Fruit fly (Drosophila melanogaster) whole organism, embryonic: Measurements from ENCODE around the gene CG7342.

ENCODE experiments used
- Atf6 ChIP-seq: fragments of 200-800 bp; sonication (Bioruptor generic); IDR thresholded peaks from 2 replicates; pipeline ENCODE4 v1.3.6; 2022; ENCODE audit warnings: missing biosample characterization, missing genetic modification characterization
- CG10654 ChIP-seq: fragments of 200-800 bp; sonication (Bioruptor generic); optimal IDR thresholded peaks from 2 replicates; lab custom pipeline; 2016; ENCODE audit warnings: missing biosample characterization, missing genetic modification characterization
- CG11247 ChIP-seq: fragments of 200-800 bp; sonication (Bioruptor generic); IDR thresholded peaks from 2 replicates; pipeline ENCODE4 v1.3.6; 2022; ENCODE audit warnings: missing biosample characterization, missing genetic modification characterization
- CG11456 ChIP-seq: fragments of 200-800 bp; sonication (Bioruptor generic); IDR thresholded peaks from 3 replicates; pipeline ENCODE4 v1.3.6; 2022; ENCODE audit warnings: missing biosample characterization, missing genetic modification characterization
- CG11696 ChIP-seq: fragments of 200-800 bp; sonication (Bioruptor generic); IDR thresholded peaks from 2 replicates; pipeline ENCODE4 v1.3.6; 2022; ENCODE audit warnings: missing biosample characterization, missing genetic modification characterization
- CG12155 ChIP-seq: fragments of 200-800 bp; sonication (Bioruptor generic); optimal IDR thresholded peaks from 3 replicates; lab custom pipeline; 2016; ENCODE audit warnings: missing biosample characterization, missing genetic modification characterization
- CG1529 ChIP-seq: fragments of 200-800 bp; sonication (Bioruptor generic); optimal IDR thresholded peaks from 3 replicates; lab custom pipeline; 2018; ENCODE audit warnings: missing biosample characterization, missing genetic modification characterization
- CG15601 ChIP-seq: fragments of 200-800 bp; sonication (Bioruptor generic); optimal IDR thresholded peaks from 3 replicates; lab custom pipeline; 2019; ENCODE audit warnings: missing biosample characterization, mild to moderate bottlenecking, missing genetic modification characterization, moderate library complexity
- CG1603 ChIP-seq: fragments of 200-800 bp; sonication (Bioruptor generic); optimal IDR thresholded peaks from 2 replicates; lab custom pipeline; 2019; ENCODE audit warnings: missing biosample characterization, mild to moderate bottlenecking, missing genetic modification characterization, moderate library complexity
- CG17612 ChIP-seq: fragments of 200-800 bp; sonication (Bioruptor generic); IDR thresholded peaks from 2 replicates; pipeline ENCODE4 v1.3.6; 2022; ENCODE audit warnings: missing biosample characterization, missing genetic modification characterization
- CG2120 ChIP-seq: fragments of 200-800 bp; sonication (Bioruptor generic); optimal IDR thresholded peaks from 3 replicates; lab custom pipeline; 2016; ENCODE audit warnings: missing biosample characterization, missing genetic modification characterization
- CG3281 ChIP-seq: fragments of 200-800 bp; sonication (Bioruptor generic); optimal IDR thresholded peaks from 3 replicates; lab custom pipeline; 2017; ENCODE audit warnings: missing biosample characterization, mild to moderate bottlenecking, missing genetic modification characterization
- CG3995 ChIP-seq: fragments of 200-800 bp; sonication (Bioruptor generic); optimal IDR thresholded peaks from 3 replicates; lab custom pipeline; 2016; ENCODE audit warnings: missing biosample characterization, missing genetic modification characterization
- CG4328 ChIP-seq: fragments of 200-800 bp; sonication (Bioruptor generic); optimal IDR thresholded peaks from 3 replicates; lab custom pipeline; 2017; ENCODE audit warnings: missing biosample characterization, missing genetic modification reagents, missing genetic modification characterization
- CG4404 ChIP-seq: fragments of 200-800 bp; sonication (Bioruptor generic); IDR thresholded peaks from 2 replicates; pipeline ENCODE4 v1.3.6; 2022; ENCODE audit warnings: missing biosample characterization, missing genetic modification characterization
- CG4730 ChIP-seq: fragments of 200-800 bp; sonication (Bioruptor generic); IDR thresholded peaks from 2 replicates; pipeline ENCODE4 v1.3.6; 2022; ENCODE audit warnings: missing biosample characterization, missing genetic modification characterization
- CG6791 ChIP-seq: fragments of 200-800 bp; sonication (Bioruptor generic); IDR thresholded peaks from 3 replicates; pipeline ENCODE4 v1.3.6; 2022; ENCODE audit warnings: missing biosample characterization, missing genetic modification characterization; ENCODE audit not compliant: partially characterized antibody
- CG9215 ChIP-seq: fragments of 200-800 bp; sonication (Bioruptor generic); IDR thresholded peaks from 2 replicates; pipeline ENCODE4 v1.3.6; 2022; ENCODE audit warnings: missing biosample characterization, missing genetic modification characterization
- Dad ChIP-seq: fragments of 200-800 bp; sonication (Bioruptor generic); optimal IDR thresholded peaks from 3 replicates; lab custom pipeline; 2016; ENCODE audit warnings: missing biosample characterization, missing genetic modification characterization
- Dip2 ChIP-seq: fragments of 200-800 bp; sonication (Bioruptor generic); IDR thresholded peaks from 2 replicates; pipeline ENCODE4 v1.3.6; 2022; ENCODE audit warnings: missing biosample characterization, missing genetic modification characterization
- Dll ChIP-seq: fragments of 200-800 bp; sonication (Bioruptor generic); IDR thresholded peaks from 4 replicates; pipeline ENCODE4 v1.3.6; 2022; ENCODE audit warnings: missing biosample characterization, missing genetic modification characterization; ENCODE audit not compliant: partially characterized antibody
- HHEX ChIP-seq: fragments of 200-800 bp; sonication (Bioruptor generic); optimal IDR thresholded peaks from 3 replicates; lab custom pipeline; 2017; ENCODE audit warnings: missing biosample characterization, mild to moderate bottlenecking, missing genetic modification characterization, missing genetic modification reagents
- Hmr ChIP-seq: fragments of 200-800 bp; sonication (Bioruptor generic); optimal IDR thresholded peaks from 3 replicates; lab custom pipeline; 2017; ENCODE audit warnings: mild to moderate bottlenecking, missing biosample characterization, missing genetic modification reagents, missing genetic modification characterization
- Hr51 ChIP-seq, 2 experiments: fragments of 200-800 bp; sonication (Bioruptor generic); optimal IDR thresholded peaks; 2 replicates in 1 of 2; 3 replicates in 1 of 2; lab custom pipeline; 2016 to 2018; ENCODE audit warnings: missing biosample characterization in 2 of 2, missing genetic modification characterization in 2 of 2, mild to moderate bottlenecking in 1 of 2, moderate library complexity in 1 of 2
- Lhr ChIP-seq: fragments of 200-800 bp; sonication (Bioruptor generic); optimal IDR thresholded peaks from 3 replicates; lab custom pipeline; 2017; ENCODE audit warnings: mild to moderate bottlenecking, missing biosample characterization, missing genetic modification reagents, missing genetic modification characterization
- Max ChIP-seq: fragments of 200-800 bp; sonication (Bioruptor generic); optimal IDR thresholded peaks from 2 replicates; lab custom pipeline; 2016; ENCODE audit warnings: missing biosample characterization, mild to moderate bottlenecking, missing genetic modification characterization
- Nf-YA ChIP-seq: fragments of 200-800 bp; sonication (Bioruptor generic); IDR thresholded peaks from 2 replicates; pipeline ENCODE4 v1.3.6; 2022; ENCODE audit warnings: missing biosample characterization, missing genetic modification characterization
- Oaz ChIP-seq: fragments of 200-800 bp; sonication (Bioruptor generic); IDR thresholded peaks from 2 replicates; pipeline ENCODE4 v1.3.6; 2022; ENCODE audit warnings: missing biosample characterization, missing genetic modification characterization
- Optix ChIP-seq: fragments of 200-800 bp; sonication (Bioruptor generic); IDR thresholded peaks from 3 replicates; pipeline ENCODE4 v1.3.6; 2022; ENCODE audit warnings: missing biosample characterization, missing genetic modification characterization
- PHDP ChIP-seq: fragments of 200-800 bp; sonication (Bioruptor generic); optimal IDR thresholded peaks from 3 replicates; lab custom pipeline; 2018; ENCODE audit warnings: missing biosample characterization, mild to moderate bottlenecking, missing genetic modification characterization, moderate library complexity
- Poxn ChIP-seq: fragments of 200-800 bp; sonication (Bioruptor generic); IDR thresholded peaks from 2 replicates; pipeline ENCODE4 v1.3.6; 2022; ENCODE audit warnings: missing biosample characterization, missing genetic modification characterization
- Sox102F ChIP-seq: fragments of 200-800 bp; sonication (Bioruptor generic); optimal IDR thresholded peaks from 2 replicates; lab custom pipeline; 2018; ENCODE audit warnings: missing biosample characterization, mild to moderate bottlenecking, missing genetic modification characterization, moderate library complexity
- Spps ChIP-seq: fragments of 200-800 bp; sonication (Bioruptor generic); optimal IDR thresholded peaks from 2 replicates; lab custom pipeline; 2018; ENCODE audit warnings: missing biosample characterization, mild to moderate bottlenecking, missing genetic modification characterization
- Vsx1 ChIP-seq: fragments of 200-800 bp; sonication (Bioruptor generic); optimal IDR thresholded peaks from 2 replicates; lab custom pipeline; 2017; ENCODE audit warnings: missing biosample characterization, mild to moderate bottlenecking, missing genetic modification characterization, missing genetic modification reagents
- bbx ChIP-seq: fragments of 200-800 bp; sonication (Bioruptor generic); IDR thresholded peaks from 2 replicates; pipeline ENCODE4 v1.3.6; 2022; ENCODE audit warnings: missing biosample characterization, missing genetic modification characterization; ENCODE audit not compliant: partially characterized antibody
- corto ChIP-seq: fragments of 200-800 bp; sonication (Bioruptor generic); optimal IDR thresholded peaks from 2 replicates; lab custom pipeline; 2016; ENCODE audit warnings: missing biosample characterization, mild to moderate bottlenecking, missing genetic modification characterization, moderate library complexity
- exex ChIP-seq: fragments of 200-800 bp; sonication (Bioruptor generic); optimal IDR thresholded peaks from 4 replicates; lab custom pipeline; 2018; ENCODE audit warnings: missing biosample characterization, mild to moderate bottlenecking, missing genetic modification characterization, moderate library complexity
- ham ChIP-seq: fragments of 200-800 bp; sonication (Bioruptor generic); IDR thresholded peaks from 2 replicates; pipeline ENCODE4 v1.3.6; 2022; ENCODE audit warnings: missing biosample characterization, missing genetic modification characterization
- klu ChIP-seq: fragments of 200-800 bp; sonication (Bioruptor generic); IDR thresholded peaks from 2 replicates; pipeline ENCODE4 v1.3.6; 2022; ENCODE audit warnings: missing biosample characterization, missing genetic modification characterization
- otp ChIP-seq: fragments of 200-800 bp; sonication (Bioruptor generic); IDR thresholded peaks from 3 replicates; pipeline ENCODE4, ENCODE4 v1.3.6; 2022; ENCODE audit warnings: missing biosample characterization, missing genetic modification characterization
- p53 ChIP-seq: fragments of 200-800 bp; sonication (Bioruptor generic); optimal IDR thresholded peaks from 2 replicates; lab custom pipeline; 2016; ENCODE audit warnings: missing biosample characterization, missing genetic modification characterization
- ranshi ChIP-seq: fragments of 200-800 bp; sonication (Bioruptor generic); IDR thresholded peaks from 2 replicates; pipeline ENCODE4 v1.3.6; 2022; ENCODE audit warnings: missing biosample characterization, missing genetic modification characterization
- rib ChIP-seq: fragments of 200-800 bp; sonication (Bioruptor generic); IDR thresholded peaks from 2 replicates; pipeline ENCODE4 v1.3.6; 2022; ENCODE audit warnings: missing biosample characterization, missing genetic modification characterization
- run ChIP-seq: fragments of 200-800 bp; sonication (Bioruptor generic); optimal IDR thresholded peaks from 3 replicates; lab custom pipeline; 2018; ENCODE audit warnings: missing biosample characterization, mild to moderate bottlenecking, missing genetic modification characterization
- scrt ChIP-seq: fragments of 200-800 bp; sonication (Bioruptor generic); optimal IDR thresholded peaks from 2 replicates; lab custom pipeline; 2018; ENCODE audit warnings: missing biosample characterization, mild to moderate bottlenecking, missing genetic modification characterization, moderate library complexity
- slp2 ChIP-seq: fragments of 200-800 bp; sonication (Bioruptor generic); optimal IDR thresholded peaks from 2 replicates; lab custom pipeline; 2016; ENCODE audit warnings: missing biosample characterization, missing genetic modification characterization
- sr ChIP-seq: fragments of 200-800 bp; sonication (Bioruptor generic); IDR thresholded peaks from 3 replicates; pipeline ENCODE4 v1.3.6; 2022; ENCODE audit warnings: missing biosample characterization, missing genetic modification characterization
- tgo ChIP-seq: fragments of 200-800 bp; sonication (Bioruptor generic); IDR thresholded peaks from 3 replicates; pipeline ENCODE4 v1.3.6; 2022; ENCODE audit warnings: missing biosample characterization, missing genetic modification characterization
- twi ChIP-seq: fragments of 200-800 bp; optimal IDR thresholded peaks from 2 replicates; lab custom pipeline; 2019; ENCODE audit warnings: missing biosample characterization, mild to moderate bottlenecking, missing genetic modification characterization, moderate library complexity
- yki ChIP-seq: fragments of >200 bp; optimal IDR thresholded peaks from 3 replicates; lab custom pipeline; 2018
- zen ChIP-seq: fragments of 200-800 bp; sonication (Bioruptor generic); optimal IDR thresholded peaks from 3 replicates; lab custom pipeline; 2018; ENCODE audit warnings: missing biosample characterization, mild to moderate bottlenecking, missing genetic modification characterization, moderate library complexity

The CG7342 gene

DNA sequence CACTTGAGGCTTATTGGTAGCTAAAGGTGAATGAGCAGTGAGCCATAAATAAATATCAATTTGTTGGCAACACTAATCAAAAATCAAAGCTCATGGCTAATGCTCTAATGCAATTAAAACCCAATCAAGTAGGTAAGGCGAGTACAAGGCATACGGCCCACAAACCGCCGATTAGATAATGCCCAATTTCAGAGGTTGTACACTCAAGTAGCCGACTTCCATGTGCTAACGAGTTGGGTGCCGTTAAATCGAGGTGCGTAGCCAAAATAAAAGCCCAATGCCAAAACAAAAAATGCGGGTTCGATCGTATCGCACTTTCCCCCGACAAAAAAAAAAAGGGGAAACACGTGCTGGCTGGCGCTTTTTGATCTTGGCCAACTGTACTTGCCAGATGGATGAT, 18.8 kb downstream of the CG7342 start (continued):
- TF ChIP-seq CG3995 (GFP tag; lab: Kevin White, UChicago): no peak
- TF ChIP-seq p53: no peak
- TF ChIP-seq CG4730 (GFP tag; lab: Robert Waterston, UW): no peak
- no peak for TF ChIP-seq Sox102F (GFP tag; lab: Kevin White, UChicago)
- no peak for TF ChIP-seq CG2120 (GFP tag; lab: Kevin White, UChicago)
- TF ChIP-seq Hr51 (GFP tag; optimal IDR thresholded peaks at IDR 0.05; lab: Kevin White, UChicago): peak in 1 of 2 experiments; percentile 5
- TF ChIP-seq Nf-YA (GFP tag; lab: Robert Waterston, UW): no peak
- no peak for TF ChIP-seq Spps (tag; lab: Kevin White, UChicago)
- no peak for TF ChIP-seq scrt (GFP tag; lab: Kevin White, UChicago)
- no peak for TF ChIP-seq Dll (GFP tag; lab: Robert Waterston, UW)
- TF ChIP-seq otp (GFP tag; lab: Robert Waterston, UW): no peak
- no peak for TF ChIP-seq rib
- no peak for TF ChIP-seq CG11247
- no peak for TF ChIP-seq zen (tag; lab: Kevin White, UChicago)
- no peak for TF ChIP-seq run (tag; lab: Kevin White, UChicago)
- TF ChIP-seq Oaz: no peak

- TF ChIP-seq CG11456 (GFP tag; lab: Robert Waterston, UW) (0 out of 3 replicates have a peak, but pooled peaks have one; percentile 62), Max (peak; percentile 1), CG15601 (peak; percentile 19), Vsx1 (peak; percentile 44), ranshi (GFP tag; lab: Robert Waterston, UW) (peak; percentile 69), CG4404 (GFP tag; lab: Robert Waterston, UW) (no peak), sr (no peak), bbx (GFP tag; lab: Robert Waterston, UW) (no peak), corto (GFP tag; lab: Kevin White, UChicago) (no peak), Dip2 (no peak), PHDP (peak; percentile 36), Hmr (GFP tag; lab: Kevin White, UChicago) (peak; percentile 43), HHEX (GFP tag; lab: Kevin White, UChicago) (peak; percentile 65), Dad (GFP tag; lab: Kevin White, UChicago) (peak; percentile 17), Lhr (peak; percentile 10), CG1529 (GFP tag; lab: Kevin White, UChicago) (peak; percentile 21), twi (no peak), CG3281 (peak; percentile 6), exex (tag; lab: Kevin White, UChicago) (no peak), CG12155 (GFP tag; lab: Kevin White, UChicago) (peak; percentile 47), CG10654 (GFP tag; lab: Kevin White, UChicago) (peak; percentile 23), Poxn (GFP tag; lab: Robert Waterston, UW) (0 out of 2 replicates have a peak, but pooled peaks have one; percentile 39), CG6791 (GFP tag; lab: Robert Waterston, UW) (no peak), klu (no peak), CG9215 (GFP tag; lab: Robert Waterston, UW) (no peak; the same call in 1 of the 2 replicates), tgo (GFP tag; lab: Robert Waterston, UW) (peak; percentile 57; the same call in 2 of the 3 replicates), CG1603 (tag; lab: Kevin White, UChicago) (peak; percentile 57), Atf6 (GFP tag; lab: Robert Waterston, UW) (peak; percentile 43; the same call in 1 of the 2 replicates), ham (GFP tag; lab: Robert Waterston, UW) (no peak), yki (lab: Kevin White, UChicago) (no peak), slp2 (GFP tag; lab: Kevin White, UChicago) (peak; percentile 36), CG4328 (GFP tag; lab: Kevin White, UChicago) (no peak), CG17612 (GFP tag; lab: Robert Waterston, UW) (0 out of 2 replicates have a peak, but pooled peaks have one; percentile 37), CG11696 (GFP tag; lab: Robert Waterston, UW) (0 out of 2 replicates have a peak, but pooled peaks have one; percentile 49), Optix (GFP tag; lab: Robert Waterston, UW) (peak; percentile 70; the same call in 2 of the 3 replicates)
Measured at dm6 chr3R:19623606-19624005, 20.4 kb downstream of the CG7342 start.
